Worm (Caenorhabditis elegans) whole organism, young adult: ENCODE measurements around the gene trcs-2.
A peak's percentile ranks its signal among the peaks of the same experiment; 100 is the strongest.

Experiments used
- B0261.1 ChIP-seq: sonication (generic microtip); optimal IDR thresholded peaks from 2 replicates; lab custom pipeline; 2016; ENCODE audit warnings: mild to moderate bottlenecking, missing genetic modification characterization, moderate library complexity, missing compliant biosample characterization
- C06A6.2 ChIP-seq: fragments of 200-800 bp; sonication (Bioruptor generic); conservative IDR thresholded peaks from 2 replicates; pipeline ENCODE4 v1.3.6; 2022; ENCODE audit warnings: missing genetic modification characterization, missing compliant biosample characterization
- F22D6.2 ChIP-seq: sonication (generic microtip); optimal IDR thresholded peaks from 2 replicates; lab custom pipeline; 2016; ENCODE audit warnings: mild to moderate bottlenecking, missing genetic modification characterization, missing compliant biosample characterization
- F39B2.1 ChIP-seq: fragments of 200-800 bp; sonication (Bioruptor generic); IDR thresholded peaks from 2 replicates; pipeline ENCODE4 v1.3.6; 2022; ENCODE audit warnings: missing genetic modification reagents, missing genetic modification characterization, missing compliant biosample characterization
- F52B5.7 ChIP-seq: sonication (generic microtip); optimal IDR thresholded peaks from 2 replicates; lab custom pipeline; 2016; ENCODE audit warnings: mild to moderate bottlenecking, missing genetic modification characterization, missing compliant biosample characterization
- F55B11.4 ChIP-seq: sonication (generic microtip); optimal IDR thresholded peaks from 2 replicates; lab custom pipeline; 2016; ENCODE audit warnings: missing compliant biosample characterization, missing genetic modification characterization, borderline replicate concordance; ENCODE audit not compliant: insufficient read depth
- F57A8.1 ChIP-seq: fragments of 200-800 bp; sonication (Bioruptor generic); optimal IDR thresholded peaks from 2 replicates; lab custom pipeline; 2018; ENCODE audit warnings: mild to moderate bottlenecking, missing genetic modification characterization, moderate library complexity, missing compliant biosample characterization
- F57C9.4 ChIP-seq: sonication (generic microtip); optimal IDR thresholded peaks from 2 replicates; lab custom pipeline; 2017; ENCODE audit warnings: mild to moderate bottlenecking, missing genetic modification characterization, missing compliant biosample characterization
- K11D2.4 ChIP-seq: fragments of 200-800 bp; sonication (Bioruptor generic); IDR thresholded peaks from 2 replicates; pipeline ENCODE4 v1.3.6; 2022; ENCODE audit warnings: missing genetic modification reagents, missing genetic modification characterization, missing compliant biosample characterization
- Y53F4B.3 ChIP-seq: fragments of 200-800 bp; sonication (Bioruptor generic); IDR thresholded peaks from 2 replicates; pipeline ENCODE4 v1.3.6; 2022; ENCODE audit warnings: missing genetic modification reagents, missing genetic modification characterization, missing compliant biosample characterization
- Y56A3A.18 ChIP-seq: fragments of 200-800 bp; sonication (Bioruptor generic); IDR thresholded peaks from 2 replicates; pipeline ENCODE4 v1.3.6; 2022; ENCODE audit warnings: missing genetic modification reagents, missing genetic modification characterization, missing compliant biosample characterization
- Y67H2A.10 ChIP-seq: fragments of 200-800 bp; sonication (Bioruptor generic); conservative IDR thresholded peaks from 2 replicates; pipeline ENCODE4 v1.3.6; 2022; ENCODE audit warnings: missing genetic modification reagents, missing genetic modification characterization, missing compliant biosample characterization
- athp-1 ChIP-seq: sonication (generic microtip); optimal IDR thresholded peaks from 2 replicates; lab custom pipeline; 2017; ENCODE audit warnings: mild to moderate bottlenecking, missing genetic modification characterization, missing compliant biosample characterization
- attf-5 ChIP-seq: fragments of 200-800 bp; sonication (Bioruptor generic); optimal IDR thresholded peaks from 2 replicates; lab custom pipeline; 2018; ENCODE audit warnings: mild to moderate bottlenecking, missing genetic modification characterization, missing compliant biosample characterization
- attf-6 ChIP-seq: fragments of 200-800 bp; sonication (Bioruptor generic); IDR thresholded peaks from 2 replicates; pipeline ENCODE4 v1.3.6; 2022; ENCODE audit warnings: missing genetic modification reagents, missing genetic modification characterization, missing compliant biosample characterization
- cebp-1 ChIP-seq, 2 experiments: fragments of 200-800 bp in 1 of 2; sonication (Bioruptor generic) in 1 of 2; sonication (generic microtip) in 1 of 2; IDR thresholded peaks in 1 of 2; optimal IDR thresholded peaks in 1 of 2; 2 replicates each; pipeline versions ENCODE4 v1.3.6 to Lab custom; 2017 to 2022; ENCODE audit warnings: missing compliant biosample characterization in 2 of 2, missing genetic modification characterization in 2 of 2, mild to moderate bottlenecking in 1 of 2, missing genetic modification reagents in 1 of 2, moderate library complexity in 1 of 2
- ceh-79 ChIP-seq: sonication (generic microtip); optimal IDR thresholded peaks from 2 replicates; lab custom pipeline; 2017; ENCODE audit warnings: mild to moderate bottlenecking, missing genetic modification characterization, missing compliant biosample characterization
- ceh-91 ChIP-seq: fragments of 200-800 bp; sonication (Bioruptor generic); IDR thresholded peaks from 2 replicates; pipeline ENCODE4 v1.3.6; 2022; ENCODE audit warnings: missing genetic modification reagents, missing genetic modification characterization, missing compliant biosample characterization
- chd-7 ChIP-seq: sonication (generic microtip); optimal IDR thresholded peaks from 2 replicates; lab custom pipeline; 2016; ENCODE audit warnings: mild to moderate bottlenecking, missing genetic modification characterization, moderate library complexity, missing compliant biosample characterization
- die-1 ChIP-seq: sonication (generic microtip); optimal IDR thresholded peaks from 2 replicates; lab custom pipeline; 2016; ENCODE audit warnings: missing genotype, mild to moderate bottlenecking, missing genetic modification characterization, missing compliant biosample characterization
- dox-1 ChIP-seq: fragments of 200-800 bp; sonication (Bioruptor generic); IDR thresholded peaks from 2 replicates; pipeline ENCODE4 v1.3.6; 2022; ENCODE audit warnings: missing genetic modification reagents, missing genetic modification characterization, missing compliant biosample characterization
- dpl-1 ChIP-seq: fragments of 150-350 bp; optimal IDR thresholded peaks from 2 replicates; lab custom pipeline; 2014; ENCODE audit warnings: missing biosample characterization, missing genetic modification reagents, missing genetic modification characterization
- ets-4 ChIP-seq: fragments of 200-800 bp; sonication (Bioruptor generic); optimal IDR thresholded peaks from 2 replicates; lab custom pipeline; 2018; ENCODE audit warnings: mild to moderate bottlenecking, missing genetic modification characterization, missing compliant biosample characterization
- gei-17 ChIP-seq: fragments of 200-800 bp; sonication (Bioruptor generic); optimal IDR thresholded peaks from 2 replicates; lab custom pipeline; 2018; ENCODE audit warnings: mild to moderate bottlenecking, missing genetic modification characterization, missing compliant biosample characterization
- him-1 ChIP-seq: sonication (generic microtip); optimal IDR thresholded peaks from 2 replicates; lab custom pipeline; 2016; ENCODE audit warnings: missing genotype, missing genetic modification reagents, missing genetic modification characterization, missing compliant biosample characterization
- hrde-1 ChIP-seq: sonication (generic microtip); optimal IDR thresholded peaks from 2 replicates; lab custom pipeline; 2016; ENCODE audit warnings: missing genetic modification characterization, mild to moderate bottlenecking, missing compliant biosample characterization, moderate library complexity, missing genotype, missing genetic modification reagents, borderline replicate concordance
- lag-1 ChIP-seq: fragments of 200-800 bp; sonication (Bioruptor generic); IDR thresholded peaks from 2 replicates; pipeline ENCODE4 v1.3.6; 2022; ENCODE audit warnings: missing genetic modification reagents, missing genetic modification characterization, missing compliant biosample characterization
- lin-26 ChIP-seq: fragments of 200-800 bp; sonication (Bioruptor generic); IDR thresholded peaks from 2 replicates; pipeline ENCODE4 v1.3.6; 2022; ENCODE audit warnings: missing genetic modification reagents, missing genetic modification characterization, missing compliant biosample characterization
- lin-40 ChIP-seq: sonication (generic microtip); optimal IDR thresholded peaks from 2 replicates; lab custom pipeline; 2016; ENCODE audit warnings: missing genetic modification characterization, mild to moderate bottlenecking, missing compliant biosample characterization, missing genotype, missing genetic modification reagents
- madf-10 ChIP-seq: sonication (generic microtip); optimal IDR thresholded peaks from 2 replicates; lab custom pipeline; 2016; ENCODE audit warnings: mild to moderate bottlenecking, missing genetic modification characterization, missing compliant biosample characterization
- madf-6 ChIP-seq: fragments of 200-800 bp; sonication (Bioruptor generic); IDR thresholded peaks from 2 replicates; pipeline ENCODE4 v1.3.6; 2022; ENCODE audit warnings: missing genetic modification reagents, missing genetic modification characterization, missing compliant biosample characterization
- mcd-1 ChIP-seq: fragments of 200-800 bp; sonication (Bioruptor generic); IDR thresholded peaks from 2 replicates; pipeline ENCODE4 v1.3.6; 2022; ENCODE audit warnings: missing genetic modification reagents, missing genetic modification characterization, missing compliant biosample characterization
- nfya-1 ChIP-seq: sonication (generic microtip); optimal IDR thresholded peaks from 2 replicates; lab custom pipeline; 2017; ENCODE audit warnings: antibody characterized with exemption, missing compliant biosample characterization, missing genetic modification characterization, borderline replicate concordance; ENCODE audit not compliant: insufficient read depth
- nfya-2 ChIP-seq: fragments of 200-800 bp; sonication (Bioruptor generic); IDR thresholded peaks from 2 replicates; pipeline ENCODE4 v1.3.6; 2022; ENCODE audit warnings: missing genetic modification reagents, missing genetic modification characterization, missing compliant biosample characterization
- nhr-80 ChIP-seq: sonication (generic microtip); optimal IDR thresholded peaks from 2 replicates; lab custom pipeline; 2016; ENCODE audit warnings: missing genetic modification characterization, missing compliant biosample characterization
- pbrm-1 ChIP-seq: fragments of 200-800 bp; sonication (Bioruptor generic); IDR thresholded peaks from 2 replicates; pipeline ENCODE4 v1.3.6; 2022; ENCODE audit warnings: missing genetic modification reagents, missing genetic modification characterization, missing compliant biosample characterization
- rcor-1 ChIP-seq: fragments of 200-800 bp; sonication (Bioruptor generic); IDR thresholded peaks from 2 replicates; pipeline ENCODE4 v1.3.6; 2022; ENCODE audit warnings: missing genetic modification reagents, missing genetic modification characterization, missing compliant biosample characterization
- snpc-1.1 ChIP-seq: sonication (generic microtip); optimal IDR thresholded peaks from 2 replicates; lab custom pipeline; 2017; ENCODE audit warnings: missing genetic modification characterization, mild to moderate bottlenecking, missing compliant biosample characterization, antibody characterized with exemption, moderate library complexity, missing genotype, missing genetic modification reagents; ENCODE audit not compliant: insufficient read depth
- snpc-1.3 ChIP-seq: sonication (generic microtip); optimal IDR thresholded peaks from 2 replicates; lab custom pipeline; 2017; ENCODE audit warnings: missing genetic modification characterization, mild to moderate bottlenecking, missing compliant biosample characterization, antibody characterized with exemption, moderate library complexity, missing genotype, missing genetic modification reagents; ENCODE audit not compliant: insufficient read depth
- somi-1 ChIP-seq: fragments of 200-800 bp; sonication (Bioruptor generic); optimal IDR thresholded peaks from 2 replicates; lab custom pipeline; 2018; ENCODE audit warnings: mild to moderate bottlenecking, missing genetic modification characterization, missing compliant biosample characterization
- unc-62 ChIP-seq: fragments of 150-350 bp; optimal IDR thresholded peaks from 2 replicates; lab custom pipeline; 2014; ENCODE audit warnings: missing biosample characterization, missing genetic modification reagents, missing genetic modification characterization
- ztf-25 ChIP-seq: fragments of 200-800 bp; sonication (Bioruptor generic); IDR thresholded peaks from 2 replicates; pipeline ENCODE4 v1.3.6; 2022; ENCODE audit warnings: missing genetic modification reagents, missing genetic modification characterization, missing compliant biosample characterization
- ztf-3 ChIP-seq: fragments of 200-800 bp; sonication (Bioruptor generic); optimal IDR thresholded peaks from 2 replicates; lab custom pipeline; 2018; ENCODE audit warnings: mild to moderate bottlenecking, missing genetic modification characterization, missing compliant biosample characterization
- ztf-6 ChIP-seq: fragments of 200-800 bp; sonication (Bioruptor generic); IDR thresholded peaks from 2 replicates; pipeline ENCODE4 v1.3.6; 2022; ENCODE audit warnings: missing genetic modification reagents, missing genetic modification characterization, missing compliant biosample characterization

trcs-2 gene

ce11 chrII:8761739-8762138, 39.5 kb downstream of the trcs-2 start:
- TF ChIP-seq nhr-80 (peak; percentile 55), nfya-1 (tag; lab: Kevin White, UChicago) (no peak)

DNA sequence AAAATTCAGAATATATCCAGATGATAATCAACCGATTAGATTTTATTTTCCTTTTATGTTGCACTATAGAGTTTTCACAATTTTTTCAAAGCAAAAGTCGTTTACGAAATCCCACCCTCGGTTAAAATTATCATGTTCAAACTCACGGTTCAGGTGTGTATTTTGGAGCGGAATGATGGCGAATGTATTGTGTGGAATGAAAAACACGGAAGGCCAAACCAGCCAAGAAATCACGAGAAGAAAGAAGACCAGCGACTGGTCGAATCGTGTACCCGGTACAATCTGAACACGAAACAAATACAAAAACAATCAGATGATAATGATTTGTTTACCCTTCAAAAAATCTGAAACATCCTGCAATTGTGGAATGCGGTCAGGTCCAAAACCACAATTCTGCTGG, 41.1 kb downstream of the trcs-2 start:
- TF ChIP-seq B0261.1 (tag; lab: Kevin White, UChicago) = no peak
- TF ChIP-seq ceh-91 (GFP tag; lab: Robert Waterston, UW) = no peak

ce11 chrII:8764332-8764731, 42.1 kb downstream of the trcs-2 start:
- TF ChIP-seq ets-4 (no peak), dpl-1 (GFP tag; lab: Kevin White, UChicago) (no peak), madf-10 (tag; lab: Kevin White, UChicago) (no peak), attf-5 (GFP tag; lab: Kevin White, UChicago) (no peak), unc-62 (GFP tag; lab: Kevin White, UChicago) (no peak), F57C9.4 (tag; lab: Kevin White, UChicago) (no peak), madf-6 (GFP tag; lab: Robert Waterston, UW) (no peak), snpc-1.1 (tag; lab: Kevin White, UChicago) (no peak), Y67H2A.10 (GFP tag; lab: Robert Waterston, UW) (no peak), pbrm-1 (no peak), F55B11.4 (tag; lab: Kevin White, UChicago) (no peak), him-1 (no peak), athp-1 (no peak), attf-6 (GFP tag; lab: Robert Waterston, UW) (no peak), rcor-1 (GFP tag; lab: Robert Waterston, UW) (no peak), ztf-3 (no peak), chd-7 (tag; lab: Kevin White, UChicago) (no peak), gei-17 (GFP tag; lab: Kevin White, UChicago) (no peak), ztf-25 (GFP tag; lab: Robert Waterston, UW) (no peak)
- TF ChIP-seq, all 124 proteins: peak for 0

ce11 chrII:8765131-8765530, 42.9 kb downstream of the trcs-2 start:
- TF ChIP-seq dox-1 (GFP tag; lab: Robert Waterston, UW) (0 out of 2 replicates have a peak, but pooled peaks have one; percentile 41), ceh-79 (tag; lab: Kevin White, UChicago) (no peak), ztf-6 (GFP tag; lab: Robert Waterston, UW) (no peak), nfya-2 (GFP tag; lab: Robert Waterston, UW) (no peak), lag-1 (GFP tag; lab: Robert Waterston, UW) (no peak), die-1 (peak; percentile 11), mcd-1 (no peak; the same call in 1 of the 2 replicates), Y53F4B.3 (GFP tag; lab: Robert Waterston, UW) (no peak), somi-1 (GFP tag; lab: Kevin White, UChicago) (peak; percentile 80), F22D6.2 (tag; lab: Kevin White, UChicago) (no peak), cebp-1 (GFP tag; IDR thresholded peaks at IDR 0.05; lab: Robert Waterston, UW) (no peak), cebp-1 (tag; optimal IDR thresholded peaks at IDR 0.05; lab: Kevin White, UChicago) (peak; percentile 29), snpc-1.3 (tag; lab: Kevin White, UChicago) (no peak), lin-26 (GFP tag; lab: Robert Waterston, UW) (peak; percentile 70; the same call in 1 of the 2 replicates), F39B2.1 (GFP tag; lab: Robert Waterston, UW) (no peak), F57A8.1 (GFP tag; lab: Kevin White, UChicago) (no peak), K11D2.4 (GFP tag; lab: Robert Waterston, UW) (0 out of 2 replicates have a peak, but pooled peaks have one; percentile 37), lin-40 (tag; lab: Kevin White, UChicago) (no peak), C06A6.2 (GFP tag; lab: Robert Waterston, UW) (0 out of 2 replicates have a peak, but pooled peaks have one; percentile 20), hrde-1 (tag; lab: Kevin White, UChicago) (no peak), F52B5.7 (tag; lab: Kevin White, UChicago) (no peak), Y56A3A.18 (GFP tag; lab: Robert Waterston, UW) (no peak)
